Fruit fly (Drosophila melanogaster): ENCODE data around the gene Cpr66D.

The Cpr66D gene

dm6 chr3L:8603880-8604692, 36.2 kb upstream of the Cpr66D start, which contains the start of the genes CG5989 and CG6282 (continued):
- TF ChIP-seq abd-A (tag; optimal IDR thresholded peaks at IDR 0.05) (no peak), ap (GFP tag; IDR thresholded peaks at IDR 0.05) (no peak), CG17802 (tag; optimal IDR thresholded peaks at IDR 0.05) (no peak), Dref (GFP tag; IDR thresholded peaks at IDR 0.05) (peak; percentile 60), luna (GFP tag; optimal IDR thresholded peaks at IDR 0.05) (no peak), CG7745 (tag; optimal IDR thresholded peaks at IDR 0.05) (no peak), pum (GFP tag; optimal IDR thresholded peaks at IDR 0.05) (no peak), B-H2 (GFP tag; optimal IDR thresholded peaks at IDR 0.05) (no peak), CG15073 (GFP tag; optimal IDR thresholded peaks at IDR 0.05) (no peak), CG11560 (tag; IDR thresholded peaks at IDR 0.05) (no peak), CG13296 (GFP tag; optimal IDR thresholded peaks at IDR 0.05) (no peak), wek (GFP tag; optimal IDR thresholded peaks at IDR 0.05) (no peak), Sox102F (GFP tag; optimal IDR thresholded peaks at IDR 0.05) (peak; percentile 45), run (tag; optimal IDR thresholded peaks at IDR 0.05) (no peak), B-H1 (GFP tag; IDR thresholded peaks at IDR 0.05) (no peak), Mad (GFP tag; optimal IDR thresholded peaks at IDR 0.05) (no peak), Hr39 (optimal IDR thresholded peaks at IDR 0.05) (no peak), Elba2 (GFP tag; optimal IDR thresholded peaks at IDR 0.05) (no peak), dm (GFP tag; optimal IDR thresholded peaks at IDR 0.05) (peak; percentile 48), trem (tag; optimal IDR thresholded peaks at IDR 0.05) (peak; percentile 84), HHEX (GFP tag; optimal IDR thresholded peaks at IDR 0.05) (no peak), gsb-n (tag; optimal IDR thresholded peaks at IDR 0.05) (peak; percentile 29), CG3838 (GFP tag; optimal IDR thresholded peaks at IDR 0.05) (no peak), CG8944 (GFP tag; optimal IDR thresholded peaks at IDR 0.05) (no peak), pb (GFP tag; optimal IDR thresholded peaks at IDR 0.05) (no peak), zf30C (GFP tag; optimal IDR thresholded peaks at IDR 0.05) (no peak), Fer2 (tag; optimal IDR thresholded peaks at IDR 0.05) (no peak), lab (GFP tag; optimal IDR thresholded peaks at IDR 0.05) (peak; percentile 71), CG6683 (GFP tag; optimal IDR thresholded peaks at IDR 0.05) (peak; percentile 13), sna (GFP tag; IDR thresholded peaks at IDR 0.05; ENCODE audit: partially characterized antibody) (no peak; the same call in 1 of the 2 replicates), E2f1 (GFP tag; IDR thresholded peaks at IDR 0.05) (no peak), Six4 (GFP tag; optimal IDR thresholded peaks at IDR 0.05) (peak; percentile 8), CG17612 (GFP tag; IDR thresholded peaks at IDR 0.05) (no peak), Med (GFP tag) (peak; percentile 77), jing (GFP tag; optimal IDR thresholded peaks at IDR 0.05) (no peak), gce (GFP tag; IDR thresholded peaks at IDR 0.05) (no peak), seq (GFP tag; IDR thresholded peaks at IDR 0.05) (peak; percentile 33; the same call in 1 of the 2 replicates), CG10147 (GFP tag; optimal IDR thresholded peaks at IDR 0.05) (peak; percentile 9), Oli (tag; optimal IDR thresholded peaks at IDR 0.05) (peak; percentile 20), Oaz (GFP tag; IDR thresholded peaks at IDR 0.05) (no peak), eyg (GFP tag; optimal IDR thresholded peaks at IDR 0.05) (no peak), CG7786 (GFP tag; optimal IDR thresholded peaks at IDR 0.05) (no peak), Hey (tag; optimal IDR thresholded peaks at IDR 0.05) (no peak), nom (GFP tag; optimal IDR thresholded peaks at IDR 0.05) (no peak), Gsc (GFP tag; IDR thresholded peaks at IDR 0.05) (no peak), dmrt11E (tag; optimal IDR thresholded peaks at IDR 0.05) (peak; percentile 31), CG7928 (GFP tag; optimal IDR thresholded peaks at IDR 0.05) (no peak), CG13123 (GFP tag; optimal IDR thresholded peaks at IDR 0.05) (no peak), CG10565 (GFP tag; optimal IDR thresholded peaks at IDR 0.05) (no peak), CG6854 (GFP tag; optimal IDR thresholded peaks at IDR 0.05) (no peak)
